Worm (Caenorhabditis elegans): ENCODE results near the gene F57A8.7.

The F57A8.7 gene

DNA sequence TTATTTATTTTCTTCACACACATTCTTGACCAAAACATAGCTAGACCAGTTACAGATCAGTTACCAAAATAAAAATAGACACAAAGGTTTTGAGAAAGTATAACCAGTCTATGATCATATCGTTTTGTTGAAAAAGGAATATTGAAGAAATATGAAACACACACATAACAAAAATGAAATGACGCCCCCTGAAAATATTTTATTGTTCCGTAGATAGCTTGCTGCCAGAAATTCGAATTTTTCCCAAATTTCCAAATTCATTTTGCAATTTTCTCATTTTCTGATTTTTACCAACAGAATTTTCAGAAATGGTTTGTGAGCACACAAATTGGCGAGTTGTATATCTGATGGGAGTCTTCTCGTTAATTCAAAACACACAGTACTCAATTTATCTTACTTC is at the start of gene F57A8.7:
Gene F57A8.7, plus strand, starts transcription at position 301 of the 400 bp plus-strand sequence.
- no peak for TF ChIP-seq lsy-2 (tag; optimal IDR thresholded peaks at IDR 0.05)
- no peak for TF ChIP-seq cnd-1 (tag; optimal IDR thresholded peaks at IDR 0.05)
- TF ChIP-seq hlh-1 (tag; optimal IDR thresholded peaks at IDR 0.05), result no peak
- no peak for TF ChIP-seq ces-1 (GFP tag; optimal IDR thresholded peaks at IDR 0.05)
- no peak for TF ChIP-seq ham-2 (GFP tag; optimal IDR thresholded peaks at IDR 0.05)
- TF ChIP-seq mep-1 (tag; optimal IDR thresholded peaks at IDR 0.05), result no peak
- no peak for TF ChIP-seq pha-4 (tag; optimal IDR thresholded peaks at IDR 0.05)
- TF ChIP-seq drap-1 (GFP tag; optimal IDR thresholded peaks at IDR 0.05), result no peak
- TF ChIP-seq unc-120 (tag; optimal IDR thresholded peaks at IDR 0.05; ENCODE audit: poor library complexity, severe bottlenecking), result no peak
- TF ChIP-seq ceh-39 (tag; optimal IDR thresholded peaks at IDR 0.05), result no peak
- TF ChIP-seq bed-3 (GFP tag; optimal IDR thresholded peaks at IDR 0.05), result no peak

DNA sequence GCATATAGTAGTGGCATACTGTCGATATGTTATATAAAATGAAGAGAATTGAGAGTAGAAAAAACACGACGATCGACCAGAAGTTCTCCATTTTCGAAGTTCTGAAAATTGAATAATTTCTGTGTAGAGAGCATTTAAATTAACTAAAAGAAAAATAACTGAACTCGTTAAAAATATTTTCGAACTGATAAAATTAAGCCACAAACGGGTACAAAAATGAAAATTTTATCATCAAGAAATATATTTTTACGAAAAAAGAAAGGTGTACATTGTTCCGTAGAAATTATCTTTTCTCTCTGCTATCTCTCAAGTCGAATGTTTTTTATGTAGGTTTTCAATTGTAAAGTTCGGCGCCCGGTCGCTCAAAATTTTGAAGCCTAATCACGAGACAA is 44.6 kb upstream of the F57A8.7 start, which contains the start of gene acl-2:
Gene acl-2, minus strand, starts transcription at position 101 of the 392 bp plus-strand sequence.
- TF ChIP-seq tbx-8 (GFP tag; optimal IDR thresholded peaks at IDR 0.05) (no peak), sptf-1 (tag; optimal IDR thresholded peaks at IDR 0.05) (no peak), elt-3 (tag; optimal IDR thresholded peaks at IDR 0.05) (no peak), ham-2 (GFP tag; optimal IDR thresholded peaks at IDR 0.05) (no peak), flh-1 (GFP tag; optimal IDR thresholded peaks at IDR 0.05) (no peak), mls-2 (tag; optimal IDR thresholded peaks at IDR 0.05) (no peak), nhr-28 (tag; optimal IDR thresholded peaks at IDR 0.05) (no peak), nhr-2 (tag; optimal IDR thresholded peaks at IDR 0.05) (no peak), lsy-2 (tag; optimal IDR thresholded peaks at IDR 0.05) (no peak), mab-5 (tag; optimal IDR thresholded peaks at IDR 0.05) (no peak), unc-39 (tag; optimal IDR thresholded peaks at IDR 0.05) (no peak), nhr-76 (tag; optimal IDR thresholded peaks at IDR 0.05) (no peak)

DNA sequence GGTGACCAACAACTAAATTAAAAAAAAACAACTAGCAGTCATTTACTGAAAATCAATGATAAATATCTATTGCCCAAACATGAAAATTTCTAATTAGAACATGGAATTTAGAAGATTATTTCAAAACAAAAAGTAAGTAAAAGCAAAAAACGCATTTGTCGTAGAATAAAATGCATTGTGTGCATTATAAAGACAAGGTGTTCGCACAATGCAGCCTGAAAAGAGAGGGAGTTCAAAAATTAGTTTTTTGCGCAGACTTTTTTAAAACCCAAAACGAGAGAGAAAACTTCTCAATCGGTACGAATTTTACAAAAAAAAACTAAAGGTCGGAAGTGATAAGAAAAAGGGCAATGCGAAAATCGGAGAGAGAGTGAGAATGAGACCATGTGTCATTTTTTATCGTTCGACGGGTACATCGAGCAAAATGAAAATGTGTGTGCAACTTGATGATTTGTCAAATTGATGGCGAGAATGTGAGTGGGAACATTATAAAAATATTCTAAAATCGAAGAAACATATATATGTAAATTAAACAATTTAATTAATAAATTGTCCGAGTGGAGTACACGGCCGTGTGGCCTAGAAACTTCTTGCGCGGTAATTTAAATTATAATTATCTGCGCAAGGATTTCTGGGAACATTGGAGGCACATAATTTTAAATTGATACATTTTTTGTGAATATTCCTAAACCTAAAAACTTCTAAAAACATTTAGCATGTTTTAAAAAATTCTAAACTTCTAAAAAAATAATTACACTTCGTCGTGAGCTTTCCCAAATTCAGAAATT is 44.0 kb upstream of the F57A8.7 start:
- TF ChIP-seq lsy-2 (tag; optimal IDR thresholded peaks at IDR 0.05) (peak; percentile 3), sem-2 (GFP tag; optimal IDR thresholded peaks at IDR 0.05) (no peak), elt-1 (tag; optimal IDR thresholded peaks at IDR 0.05; ENCODE audit: borderline replicate concordance, insufficient read depth) (no peak), nhr-237 (tag; optimal IDR thresholded peaks at IDR 0.05) (peak; percentile 32), ces-1 (GFP tag; optimal IDR thresholded peaks at IDR 0.05) (peak; percentile 23), lin-32 (GFP tag; optimal IDR thresholded peaks at IDR 0.05) (no peak), ceh-43 (GFP tag; optimal IDR thresholded peaks at IDR 0.05) (peak; percentile 4)

DNA sequence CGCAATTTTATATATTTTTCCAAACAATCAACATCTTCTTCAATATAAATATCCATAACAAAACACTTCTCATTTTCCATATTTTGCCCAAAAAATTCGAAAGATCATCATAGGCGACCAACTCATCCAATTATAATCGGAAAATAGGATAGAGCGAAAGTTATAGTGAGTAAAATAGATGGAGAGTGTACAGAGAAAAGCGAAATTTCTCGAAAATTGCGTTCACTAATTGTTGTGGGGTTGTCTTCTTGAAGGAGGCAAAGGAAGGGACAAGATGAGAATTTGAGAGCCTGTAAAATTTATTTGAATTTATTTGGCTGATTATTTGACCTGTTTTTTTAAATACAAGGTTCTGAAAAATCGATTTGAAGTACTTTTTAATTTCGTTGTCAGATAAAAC is 40.0 kb upstream of the F57A8.7 start:
- TF ChIP-seq unc-39 (tag; optimal IDR thresholded peaks at IDR 0.05) (no peak), blmp-1 (tag; optimal IDR thresholded peaks at IDR 0.05) (peak; percentile 94), M03D4.4 (tag; optimal IDR thresholded peaks at IDR 0.05) (no peak), ces-1 (GFP tag; optimal IDR thresholded peaks at IDR 0.05) (peak; percentile 79), ceh-43 (GFP tag; optimal IDR thresholded peaks at IDR 0.05) (peak; percentile 30)

DNA sequence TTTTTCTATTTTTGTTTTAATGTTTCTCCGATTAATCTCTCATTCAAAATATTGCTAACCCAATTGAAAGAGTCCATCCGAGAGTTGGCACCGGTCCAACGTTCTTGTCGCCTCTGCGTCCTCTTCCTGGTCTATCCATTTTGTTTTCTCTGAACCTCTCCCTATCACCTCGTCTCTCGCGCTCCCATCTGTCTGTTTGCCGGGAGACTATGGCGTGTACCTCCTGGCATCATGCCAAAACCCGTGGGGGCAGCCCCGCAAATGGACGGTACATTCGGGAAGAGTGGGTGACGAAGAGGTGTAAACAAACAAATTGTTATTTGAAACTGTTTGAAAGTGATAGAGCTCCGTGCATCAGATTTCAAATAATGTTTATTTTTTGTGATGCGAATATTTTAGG is 39.3 kb upstream of the F57A8.7 start, which contains the start of gene T06E8.2:
Gene T06E8.2, minus strand, starts transcription at position 139 of the 400 bp plus-strand sequence.
- TF ChIP-seq cnd-1 (tag; optimal IDR thresholded peaks at IDR 0.05) (peak; percentile 82), ham-2 (GFP tag; optimal IDR thresholded peaks at IDR 0.05) (peak; percentile 7), unc-120 (tag; optimal IDR thresholded peaks at IDR 0.05; ENCODE audit: poor library complexity, severe bottlenecking) (peak; percentile 56), ztf-11 (tag; optimal IDR thresholded peaks at IDR 0.05) (no peak), lin-13 (tag; optimal IDR thresholded peaks at IDR 0.05) (no peak), elt-3 (tag; optimal IDR thresholded peaks at IDR 0.05) (no peak), ceh-83 (GFP tag; optimal IDR thresholded peaks at IDR 0.05) (peak; percentile 5), unc-39 (tag; optimal IDR thresholded peaks at IDR 0.05) (no peak), ces-1 (GFP tag; optimal IDR thresholded peaks at IDR 0.05) (peak; percentile 22), zip-8 (tag; optimal IDR thresholded peaks at IDR 0.05) (no peak), lin-32 (GFP tag; optimal IDR thresholded peaks at IDR 0.05) (peak; percentile 71), lsy-2 (tag; optimal IDR thresholded peaks at IDR 0.05) (no peak), nhr-237 (tag; optimal IDR thresholded peaks at IDR 0.05) (no peak)

Measured in whole organism, mixed stage, embryonic.